Worm (Caenorhabditis elegans) whole organism, early embryonic: ENCODE data around the gene gly-1.

Experiments
- B0310.2 ChIP-seq: sonication (generic microtip); optimal IDR thresholded peaks from 2 replicates; lab custom pipeline; 2016; ENCODE audit warnings: mild to moderate bottlenecking, missing genetic modification characterization, missing compliant biosample characterization
- ama-1 ChIP-seq: fragments of 150-350 bp; optimal IDR thresholded peaks from 2 replicates; lab custom pipeline; 2014
- flt-1 ChIP-seq: fragments of 200-800 bp; sonication (Bioruptor generic); IDR thresholded peaks from 2 replicates; pipeline ENCODE4 v1.3.6; 2022; ENCODE audit warnings: missing genetic modification characterization, missing compliant biosample characterization
- hmbx-1 ChIP-seq: sonication (generic microtip); optimal IDR thresholded peaks from 2 replicates; lab custom pipeline; 2016; ENCODE audit warnings: mild to moderate bottlenecking, missing genetic modification characterization, missing compliant biosample characterization
- hnd-1 ChIP-seq: sonication (generic microtip); optimal IDR thresholded peaks from 2 replicates; lab custom pipeline; 2016; ENCODE audit warnings: missing genetic modification characterization, missing compliant biosample characterization
- scrt-1 ChIP-seq: fragments of 200-800 bp; sonication (Bioruptor generic); IDR thresholded peaks from 2 replicates; pipeline ENCODE4 v1.3.6; 2022; ENCODE audit warnings: missing genetic modification characterization, missing compliant biosample characterization
- sea-1 ChIP-seq: fragments of 200-800 bp; sonication (Bioruptor generic); conservative IDR thresholded peaks from 2 replicates; pipeline ENCODE4 v1.3.6; 2022; ENCODE audit warnings: missing genetic modification characterization, missing compliant biosample characterization

ce11 chrII:10862749-10863656 is 39.0 kb downstream of the gly-1 start:
- TF ChIP-seq scrt-1 (no peak), B0310.2 (no peak), flt-1 (no peak), hnd-1 (tag; lab: Kevin White, UChicago) (no peak), sea-1 (GFP tag; lab: Robert Waterston, UW) (no peak), hmbx-1 (no peak), ama-1 (no peak)
